Fruit fly (Drosophila melanogaster) whole organism, prepupa: ENCODE measurements around the gene CG14866.

Experiments
- CG10631 ChIP-seq: fragments of 200-800 bp; sonication (Bioruptor generic); optimal IDR thresholded peaks from 2 replicates; lab custom pipeline; 2016; ENCODE audit warnings: missing biosample characterization, missing genetic modification characterization
- CG1621 ChIP-seq: fragments of 200-800 bp; sonication (Bioruptor generic); optimal IDR thresholded peaks from 3 replicates; lab custom pipeline; 2018; ENCODE audit warnings: missing biosample characterization, mild to moderate bottlenecking, missing genetic modification characterization
- CG6163 ChIP-seq: fragments of 200-800 bp; sonication (Bioruptor generic); IDR thresholded peaks from 3 replicates; pipeline ENCODE4 v1.3.6; 2022; ENCODE audit warnings: missing biosample characterization, missing genetic modification characterization
- CG6276 ChIP-seq: fragments of 200-800 bp; sonication (Bioruptor generic); optimal IDR thresholded peaks from 2 replicates; lab custom pipeline; 2017; ENCODE audit warnings: missing biosample characterization, mild to moderate bottlenecking, missing genetic modification characterization
- Eip75B ChIP-seq: fragments of 200-800 bp; sonication (Bioruptor generic); optimal IDR thresholded peaks from 3 replicates; lab custom pipeline; 2016; ENCODE audit warnings: missing biosample characterization, missing genetic modification characterization
- Ets21C ChIP-seq: fragments of 200-800 bp; sonication (Bioruptor generic); optimal IDR thresholded peaks from 3 replicates; lab custom pipeline; 2016; ENCODE audit warnings: missing biosample characterization, missing genetic modification characterization
- Lpt ChIP-seq: fragments of 200-800 bp; sonication (Bioruptor generic); optimal IDR thresholded peaks from 3 replicates; lab custom pipeline; 2016; ENCODE audit warnings: missing biosample characterization, missing genetic modification characterization
- OdsH ChIP-seq: fragments of 200-800 bp; sonication (Bioruptor generic); optimal IDR thresholded peaks from 3 replicates; lab custom pipeline; 2016; ENCODE audit warnings: missing biosample characterization, missing genetic modification characterization
- Sox102F ChIP-seq: fragments of 200-800 bp; sonication (Bioruptor generic); optimal IDR thresholded peaks from 2 replicates; lab custom pipeline; 2016; ENCODE audit warnings: missing biosample characterization, mild to moderate bottlenecking, missing genetic modification characterization
- fkh ChIP-seq: fragments of 200-800 bp; sonication (Bioruptor generic); optimal IDR thresholded peaks from 3 replicates; lab custom pipeline; 2017; ENCODE audit warnings: missing biosample characterization, mild to moderate bottlenecking, missing genetic modification characterization, moderate library complexity
- vri ChIP-seq: fragments of 200-800 bp; sonication (Bioruptor generic); optimal IDR thresholded peaks from 3 replicates; lab custom pipeline; 2016; ENCODE audit warnings: missing biosample characterization, mild to moderate bottlenecking, missing genetic modification characterization

dm6 chr3R:15282982-15283809 is 33.1 kb upstream of the CG14866 start:
- no peak for TF ChIP-seq CG1621
- TF ChIP-seq Lpt (GFP tag; lab: Kevin White, UChicago) = no peak
- TF ChIP-seq Ets21C (GFP tag; lab: Kevin White, UChicago) = no peak
- TF ChIP-seq OdsH (GFP tag; lab: Kevin White, UChicago) = no peak
- no peak for TF ChIP-seq vri (GFP tag; lab: Kevin White, UChicago)
- TF ChIP-seq Eip75B (GFP tag; lab: Kevin White, UChicago) = no peak
- TF ChIP-seq CG6276 (GFP tag; lab: Kevin White, UChicago) = no peak
- TF ChIP-seq Sox102F (GFP tag; lab: Kevin White, UChicago) = no peak
- TF ChIP-seq CG6163 (GFP tag; lab: Robert Waterston, UW) = no peak
- no peak for TF ChIP-seq CG10631 (GFP tag; lab: Kevin White, UChicago)
- TF ChIP-seq fkh (GFP tag; lab: Kevin White, UChicago) = no peak
